Worm (Caenorhabditis elegans): ENCODE measurements around the gene srj-54.

ce11 chrV:2892976-2893375, 33.3 kb upstream of the srj-54 start, which contains the start of gene srh-127:
- TF ChIP-seq fax-1 (tag; optimal IDR thresholded peaks at IDR 0.05) (no peak), fkh-6 (tag; optimal IDR thresholded peaks at IDR 0.05) (no peak), sdc-2 (tag; optimal IDR thresholded peaks at IDR 0.05) (no peak), elt-4 (tag; optimal IDR thresholded peaks at IDR 0.05) (no peak), ama-1 (optimal IDR thresholded peaks at IDR 0.05) (no peak), nfya-1 (tag; optimal IDR thresholded peaks at IDR 0.05) (no peak), unc-86 (tag; optimal IDR thresholded peaks at IDR 0.05) (no peak), tbx-7 (tag; optimal IDR thresholded peaks at IDR 0.05) (no peak), lim-6 (tag; optimal IDR thresholded peaks at IDR 0.05) (no peak), K09A11.1 (tag; optimal IDR thresholded peaks at IDR 0.05; ENCODE audit: insufficient read depth) (no peak), ceh-9 (tag; optimal IDR thresholded peaks at IDR 0.05) (no peak), pha-4 (tag; optimal IDR thresholded peaks at IDR 0.05) (no peak)
